Fruit fly (Drosophila melanogaster) whole organism, prepupa: ENCODE measurements around the gene CG4497.

Experiments
- Ets21C ChIP-seq: fragments of 200-800 bp; sonication (Bioruptor generic); optimal IDR thresholded peaks from 3 replicates; lab custom pipeline; 2016; ENCODE audit warnings: missing biosample characterization, missing genetic modification characterization
- net ChIP-seq: fragments of 200-800 bp; sonication (Bioruptor generic); optimal IDR thresholded peaks from 3 replicates; lab custom pipeline; 2016; ENCODE audit warnings: missing biosample characterization, missing genetic modification characterization
- pdm3 ChIP-seq: fragments of 200-800 bp; sonication (Bioruptor generic); optimal IDR thresholded peaks from 3 replicates; lab custom pipeline; 2016; ENCODE audit warnings: missing biosample characterization, missing genetic modification characterization
- spab ChIP-seq: fragments of 200-800 bp; sonication (Bioruptor generic); optimal IDR thresholded peaks from 2 replicates; lab custom pipeline; 2017; ENCODE audit warnings: missing biosample characterization, mild to moderate bottlenecking, missing genetic modification characterization, missing genetic modification reagents

DNA sequence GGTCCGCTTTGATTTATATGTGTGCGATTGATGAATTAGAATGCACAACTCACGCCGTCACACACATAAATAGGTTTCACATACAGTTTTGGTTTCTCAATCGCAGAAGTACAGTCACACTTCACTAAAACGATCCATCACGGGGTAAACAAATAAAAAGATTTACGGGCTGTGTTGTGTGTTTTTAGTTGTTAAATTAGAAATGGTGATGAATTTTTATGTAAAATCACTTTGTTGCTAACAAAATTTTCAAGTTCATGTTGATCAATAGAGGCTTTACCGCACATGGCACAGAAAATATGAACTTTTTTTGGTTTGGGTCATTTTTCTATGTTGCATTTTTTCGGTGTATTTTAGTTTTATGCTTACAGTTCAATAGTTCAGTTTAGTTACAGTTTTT is 45.5 kb downstream of the CG4497 start:
- TF ChIP-seq spab (GFP tag; lab: Kevin White, UChicago): no peak
- TF ChIP-seq pdm3 (GFP tag; lab: Kevin White, UChicago): no peak
- TF ChIP-seq net (GFP tag; lab: Kevin White, UChicago): no peak
- TF ChIP-seq Ets21C (GFP tag; lab: Kevin White, UChicago): no peak
